Fruit fly (Drosophila melanogaster): ENCODE measurements around the gene Lcp65Ag3.

- TF ChIP-seq CG10348 (GFP tag; IDR thresholded peaks at IDR 0.05) (no peak), Pif1A (GFP tag; optimal IDR thresholded peaks at IDR 0.05) (no peak), EcR (GFP tag; optimal IDR thresholded peaks at IDR 0.05) (no peak), CG8159 (tag; optimal IDR thresholded peaks at IDR 0.05) (no peak), CG17806 (tag; optimal IDR thresholded peaks at IDR 0.05) (no peak), CG9948 (tag; optimal IDR thresholded peaks at IDR 0.05) (no peak), Snoo (tag; optimal IDR thresholded peaks at IDR 0.05) (no peak), gl (tag; optimal IDR thresholded peaks at IDR 0.05) (no peak), CG13204 (GFP tag; optimal IDR thresholded peaks at IDR 0.05) (no peak), rn (GFP tag; IDR thresholded peaks at IDR 0.05) (no peak), CG12605 (GFP tag; IDR thresholded peaks at IDR 0.05) (no peak), CG34367 (tag; optimal IDR thresholded peaks at IDR 0.05) (no peak)
Observed at dm6 chr3L:6161997-6162396, 31.2 kb upstream of the Lcp65Ag3 start.

All from whole organism, pupa.